Worm (Caenorhabditis elegans): ENCODE data around the gene bus-18.

The bus-18 gene

DNA sequence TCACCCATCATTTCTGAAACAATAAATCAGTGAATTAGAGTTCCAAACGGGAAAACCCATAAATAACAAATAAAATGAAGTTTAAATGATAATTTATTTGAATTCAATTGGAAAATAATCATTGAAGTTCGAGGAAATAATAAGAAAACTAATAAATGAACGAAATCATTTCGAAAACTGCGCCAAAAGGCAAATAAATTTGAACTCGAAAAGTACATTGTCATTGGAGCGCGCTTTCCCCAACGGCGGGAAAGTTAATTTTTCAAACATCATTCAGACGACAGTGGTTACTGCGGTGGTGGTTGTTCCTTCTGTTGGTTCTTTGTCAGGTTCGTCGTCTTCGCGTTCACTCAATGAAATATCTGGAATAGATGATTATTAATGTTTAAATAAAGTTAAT is 40.1 kb upstream of the bus-18 start, which contains the start of gene npp-22 (continued):
- no peak for TF ChIP-seq hpl-2 (GFP tag; optimal IDR thresholded peaks at IDR 0.05)
- TF ChIP-seq dsc-1 (tag; optimal IDR thresholded peaks at IDR 0.05): no peak
- TF ChIP-seq lin-15B (tag; optimal IDR thresholded peaks at IDR 0.05): peak; percentile 77
- no peak for TF ChIP-seq pqm-1 (tag; optimal IDR thresholded peaks at IDR 0.05)
- TF ChIP-seq isw-1 (GFP tag; IDR thresholded peaks at IDR 0.05): peak; percentile 30; the same call in 1 of the 2 replicates
- TF ChIP-seq jun-1 (tag; optimal IDR thresholded peaks at IDR 0.05): no peak
- no peak for TF ChIP-seq ztf-11 (tag; optimal IDR thresholded peaks at IDR 0.05)
- TF ChIP-seq efl-3 (GFP tag; optimal IDR thresholded peaks at IDR 0.05): no peak
- peak; percentile 17 to 54 (median 32) for TF ChIP-seq ceh-82 (tag; optimal IDR thresholded peaks at IDR 0.05)
- no peak for TF ChIP-seq fkh-10 (GFP tag; optimal IDR thresholded peaks at IDR 0.05)
- TF ChIP-seq skn-1 (tag; optimal IDR thresholded peaks at IDR 0.05): peak; percentile 73

DNA sequence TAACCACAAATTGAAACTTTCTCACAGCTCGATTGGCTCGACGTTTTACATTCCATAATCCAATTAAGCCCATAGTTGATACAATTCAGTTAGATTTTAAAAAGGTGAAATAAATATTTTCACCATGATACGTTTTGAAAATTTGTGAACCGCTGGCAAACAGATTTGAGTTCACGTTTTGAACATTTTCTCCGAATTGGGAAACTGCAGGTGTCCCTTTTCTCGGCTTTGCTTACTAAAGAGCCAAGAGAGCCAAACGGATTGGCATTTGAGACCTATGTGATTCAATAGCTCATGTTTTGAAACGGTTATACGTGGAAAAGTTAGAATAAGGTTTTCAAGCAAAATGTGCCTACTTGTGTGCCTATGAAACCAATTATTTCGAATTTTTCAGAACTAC is 36.6 kb upstream of the bus-18 start, which contains the start of gene spe-42:
Gene spe-42, minus strand, starts transcription at position 101 of the 400 bp plus-strand sequence.
- TF ChIP-seq pax-3 (tag; optimal IDR thresholded peaks at IDR 0.05) (no peak), nhr-12 (tag; optimal IDR thresholded peaks at IDR 0.05) (no peak), lin-15B (tag; optimal IDR thresholded peaks at IDR 0.05) (no peak), unc-98 (GFP tag; IDR thresholded peaks at IDR 0.05) (no peak)

DNA sequence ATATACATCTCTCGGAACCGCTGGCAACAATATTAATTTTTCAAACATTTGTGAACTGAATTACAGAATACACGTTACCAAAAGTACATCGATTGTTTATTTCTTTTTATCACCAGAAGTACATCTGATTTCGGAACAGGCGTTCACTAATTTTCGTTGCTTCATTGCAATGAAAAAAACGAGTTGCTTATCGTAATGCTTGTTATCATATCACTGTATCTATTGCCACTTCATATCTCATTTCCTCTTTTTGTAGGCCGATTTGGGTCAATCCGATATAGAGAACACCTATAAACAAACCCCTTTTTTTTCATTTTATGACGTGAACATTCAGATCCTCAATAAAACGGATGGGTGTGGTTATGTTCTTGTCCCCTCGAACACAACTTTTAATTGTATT is 36.2 kb upstream of the bus-18 start:
- TF ChIP-seq blmp-1 (tag; optimal IDR thresholded peaks at IDR 0.05): peak; percentile 1
- TF ChIP-seq C34B4.2 (tag; optimal IDR thresholded peaks at IDR 0.05): no peak

DNA sequence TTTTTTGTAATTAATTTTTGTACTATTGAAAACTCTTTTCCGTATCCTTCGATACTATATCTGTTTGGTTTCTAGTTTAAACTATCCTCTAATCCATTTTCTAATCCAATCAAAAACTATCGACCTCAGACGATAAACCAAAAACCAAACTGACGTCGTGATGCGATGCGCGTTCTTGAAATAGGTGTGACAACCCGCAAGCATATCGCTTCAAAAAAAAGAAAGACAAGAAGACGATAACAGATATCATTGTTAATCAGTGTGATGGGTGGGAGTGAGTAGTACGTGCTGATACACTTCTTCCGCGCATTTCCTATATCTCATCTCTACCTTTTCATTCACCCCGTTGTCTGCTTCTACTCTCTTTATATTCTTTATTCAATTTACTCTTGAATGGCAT is 33.7 kb upstream of the bus-18 start, which contains the start of gene T04F3.1:
Gene T04F3.1, plus strand, starts transcription at position 246 of the 400 bp plus-strand sequence.
- TF ChIP-seq ceh-90 (tag; optimal IDR thresholded peaks at IDR 0.05) (no peak), ceh-82 (tag; optimal IDR thresholded peaks at IDR 0.05) (no peak), xbp-1 (tag; optimal IDR thresholded peaks at IDR 0.05) (no peak), unc-86 (tag; optimal IDR thresholded peaks at IDR 0.05) (no peak), blmp-1 (tag; optimal IDR thresholded peaks at IDR 0.05) (peak; percentile 77), nhr-237 (tag; optimal IDR thresholded peaks at IDR 0.05) (no peak), sup-37 (GFP tag; optimal IDR thresholded peaks at IDR 0.05) (no peak), tlp-1 (tag; optimal IDR thresholded peaks at IDR 0.05) (no peak), tbx-2 (tag; optimal IDR thresholded peaks at IDR 0.05) (no peak), lsy-2 (tag; optimal IDR thresholded peaks at IDR 0.05) (no peak), jun-1 (tag; optimal IDR thresholded peaks at IDR 0.05) (no peak), swsn-7 (tag; optimal IDR thresholded peaks at IDR 0.05) (no peak), unc-130 (tag; optimal IDR thresholded peaks at IDR 0.05) (no peak), nhr-85 (tag) (no peak), lin-15B (tag; optimal IDR thresholded peaks at IDR 0.05) (no peak), nhr-20 (tag; optimal IDR thresholded peaks at IDR 0.05) (peak; percentile 8), nhr-71 (tag; optimal IDR thresholded peaks at IDR 0.05) (no peak), snu-23 (GFP tag; optimal IDR thresholded peaks at IDR 0.05) (no peak), mef-2 (tag; optimal IDR thresholded peaks at IDR 0.05) (no peak), nhr-28 (tag; optimal IDR thresholded peaks at IDR 0.05) (no peak), lin-13 (GFP tag; optimal IDR thresholded peaks at IDR 0.05) (no peak), lin-35 (GFP tag; optimal IDR thresholded peaks at IDR 0.05) (no peak), ceh-63 (GFP tag; optimal IDR thresholded peaks at IDR 0.05) (no peak), lin-14 (GFP tag; optimal IDR thresholded peaks at IDR 0.05) (peak; percentile 44), ztf-4 (tag; optimal IDR thresholded peaks at IDR 0.05) (no peak), F16B12.6 (tag; optimal IDR thresholded peaks at IDR 0.05) (no peak), rnt-1 (tag; optimal IDR thresholded peaks at IDR 0.05) (no peak), ceh-8 (GFP tag; optimal IDR thresholded peaks at IDR 0.05) (no peak), Y116A8C.19 (tag; optimal IDR thresholded peaks at IDR 0.05; ENCODE audit: borderline replicate concordance) (no peak), zip-4 (GFP tag; optimal IDR thresholded peaks at IDR 0.05) (no peak), hlh-17 (GFP tag; optimal IDR thresholded peaks at IDR 0.05; ENCODE audit: borderline replicate concordance) (no peak), nhr-12 (tag; optimal IDR thresholded peaks at IDR 0.05) (no peak), ama-1 (optimal IDR thresholded peaks at IDR 0.05) (no peak), elt-3 (tag; optimal IDR thresholded peaks at IDR 0.05) (peak in 5 of 6 experiments; percentile 16 to 73 (median 67)), efl-1 (optimal IDR thresholded peaks at IDR 0.05) (no peak), efl-1 (GFP tag; optimal IDR thresholded peaks at IDR 0.05 in 1 of 2) (peak in 1 of 2 experiments; percentile 43)

Measured in whole organism, L1 larva.